Fruit fly (Drosophila melanogaster) whole organism, embryonic: ENCODE data around the gene CG13653.

ENCODE experiments used
- Bdp1 ChIP-seq: fragments of 200-800 bp; sonication (Bioruptor generic); optimal IDR thresholded peaks from 3 replicates; lab custom pipeline; 2016; ENCODE audit warnings: missing biosample characterization, missing genetic modification characterization
- Bgb ChIP-seq: fragments of 200-800 bp; sonication (Bioruptor generic); IDR thresholded peaks from 2 replicates; pipeline ENCODE4 v1.3.6; 2022; ENCODE audit warnings: missing biosample characterization, missing genetic modification characterization; ENCODE audit not compliant: partially characterized antibody
- CG11085 ChIP-seq: fragments of 200-800 bp; sonication (Bioruptor generic); IDR thresholded peaks from 2 replicates; pipeline ENCODE4 v1.3.6; 2022; ENCODE audit warnings: missing biosample characterization, missing genetic modification characterization
- CG14441 ChIP-seq: fragments of 200-800 bp; sonication (Bioruptor generic); IDR thresholded peaks from 2 replicates; pipeline ENCODE4 v1.3.6; 2022; ENCODE audit warnings: missing biosample characterization, missing genetic modification characterization
- CG14710 ChIP-seq: fragments of 200-800 bp; sonication (Bioruptor generic); optimal IDR thresholded peaks from 3 replicates; lab custom pipeline; 2019; ENCODE audit warnings: missing biosample characterization, mild to moderate bottlenecking, missing genetic modification characterization, moderate library complexity
- CG15073 ChIP-seq: fragments of 200-800 bp; sonication (Bioruptor generic); optimal IDR thresholded peaks from 2 replicates; lab custom pipeline; 2016; ENCODE audit warnings: missing biosample characterization, missing genetic modification characterization
- CG17829 ChIP-seq: fragments of 200-800 bp; optimal IDR thresholded peaks from 2 replicates; lab custom pipeline; 2019; ENCODE audit warnings: missing biosample characterization, mild to moderate bottlenecking, missing genetic modification characterization, moderate library complexity
- CG17912 ChIP-seq: fragments of 200-800 bp; sonication (Bioruptor generic); optimal IDR thresholded peaks from 2 replicates; lab custom pipeline; 2018; ENCODE audit warnings: missing biosample characterization, mild to moderate bottlenecking, missing genetic modification characterization
- CG18011 ChIP-seq: fragments of 200-800 bp; sonication (Bioruptor generic); optimal IDR thresholded peaks from 2 replicates; lab custom pipeline; 2017; ENCODE audit warnings: missing biosample characterization, missing genetic modification characterization, mild to moderate bottlenecking, moderate library complexity, missing genotype
- CG2129 ChIP-seq: fragments of 200-800 bp; sonication (Bioruptor generic); IDR thresholded peaks from 2 replicates; pipeline ENCODE4 v1.3.6; 2022; ENCODE audit warnings: missing biosample characterization, missing genetic modification characterization; ENCODE audit not compliant: partially characterized antibody
- CG2199 ChIP-seq: fragments of 200-800 bp; sonication (Bioruptor generic); IDR thresholded peaks from 3 replicates; pipeline ENCODE4 v1.3.6; 2022; ENCODE audit warnings: missing biosample characterization, missing genetic modification characterization
- CG31224 ChIP-seq: fragments of 200-800 bp; sonication (Bioruptor generic); IDR thresholded peaks from 2 replicates; pipeline ENCODE4 v1.3.6; 2022; ENCODE audit warnings: missing biosample characterization, missing genetic modification characterization
- CG3995 ChIP-seq: fragments of 200-800 bp; sonication (Bioruptor generic); optimal IDR thresholded peaks from 3 replicates; lab custom pipeline; 2016; ENCODE audit warnings: missing biosample characterization, missing genetic modification characterization
- CG4617 ChIP-seq: fragments of 200-800 bp; sonication (Bioruptor generic); optimal IDR thresholded peaks from 3 replicates; lab custom pipeline; 2016; ENCODE audit warnings: missing biosample characterization, missing genetic modification characterization, borderline replicate concordance
- CG6683 ChIP-seq: fragments of 200-800 bp; sonication (Bioruptor generic); optimal IDR thresholded peaks from 2 replicates; lab custom pipeline; 2017; ENCODE audit warnings: missing biosample characterization, mild to moderate bottlenecking, missing genetic modification characterization, missing genetic modification reagents
- CG6813 ChIP-seq: fragments of 200-800 bp; sonication (Bioruptor generic); optimal IDR thresholded peaks from 2 replicates; lab custom pipeline; 2017; ENCODE audit warnings: missing biosample characterization, missing genetic modification characterization, mild to moderate bottlenecking, moderate library complexity, missing genetic modification reagents
- CG7928 ChIP-seq: fragments of 200-800 bp; sonication (Bioruptor generic); optimal IDR thresholded peaks from 2 replicates; lab custom pipeline; 2017; ENCODE audit warnings: missing biosample characterization, mild to moderate bottlenecking, missing genetic modification characterization
- CG7987 ChIP-seq: fragments of 200-800 bp; sonication (Bioruptor generic); optimal IDR thresholded peaks from 2 replicates; lab custom pipeline; 2018; ENCODE audit warnings: missing biosample characterization, mild to moderate bottlenecking, missing genetic modification characterization, moderate library complexity
- CrebB ChIP-seq: fragments of 200-800 bp; sonication (Bioruptor generic); optimal IDR thresholded peaks from 3 replicates; lab custom pipeline; 2018; ENCODE audit warnings: missing biosample characterization, mild to moderate bottlenecking, missing genetic modification characterization
- Dad ChIP-seq: fragments of 200-800 bp; sonication (Bioruptor generic); optimal IDR thresholded peaks from 3 replicates; lab custom pipeline; 2016; ENCODE audit warnings: missing biosample characterization, missing genetic modification characterization
- E2f1 ChIP-seq: fragments of 200-800 bp; sonication (Bioruptor generic); IDR thresholded peaks from 2 replicates; pipeline ENCODE4 v1.3.6; 2022; ENCODE audit warnings: missing biosample characterization, missing genetic modification characterization
- Ets97D ChIP-seq: fragments of 200-800 bp; sonication (Bioruptor generic); optimal IDR thresholded peaks from 3 replicates; lab custom pipeline; 2016; ENCODE audit warnings: missing biosample characterization, missing genetic modification characterization
- Fer3 ChIP-seq: fragments of 200-800 bp; sonication (Bioruptor generic); optimal IDR thresholded peaks from 2 replicates; lab custom pipeline; 2018; ENCODE audit warnings: missing biosample characterization, mild to moderate bottlenecking, missing genetic modification characterization, moderate library complexity
- GATAe ChIP-seq: fragments of 200-800 bp; sonication (Bioruptor generic); conservative IDR thresholded peaks from 2 replicates; pipeline ENCODE4 v1.3.6; 2022; ENCODE audit warnings: missing biosample characterization, missing genetic modification characterization
- HLHmδ ChIP-seq: fragments of 200-800 bp; sonication (Bioruptor generic); optimal IDR thresholded peaks from 2 replicates; lab custom pipeline; 2018; ENCODE audit warnings: missing biosample characterization, mild to moderate bottlenecking, missing genetic modification characterization, moderate library complexity
- Hmx ChIP-seq: fragments of 200-800 bp; sonication (Bioruptor generic); optimal IDR thresholded peaks from 2 replicates; lab custom pipeline; 2016; ENCODE audit warnings: missing biosample characterization, missing genetic modification characterization
- Hsf ChIP-seq: fragments of 200-800 bp; sonication (Bioruptor generic); optimal IDR thresholded peaks from 3 replicates; lab custom pipeline; 2016; ENCODE audit warnings: missing biosample characterization, missing genetic modification characterization
- MESR4 ChIP-seq: fragments of 200-800 bp; sonication (Bioruptor generic); optimal IDR thresholded peaks from 2 replicates; lab custom pipeline; 2018; ENCODE audit warnings: missing biosample characterization, mild to moderate bottlenecking, missing genetic modification characterization, moderate library complexity
- Rfx ChIP-seq: fragments of 200-800 bp; sonication (Bioruptor generic); IDR thresholded peaks from 2 replicates; pipeline ENCODE4 v1.3.6; 2022; ENCODE audit warnings: missing biosample characterization, missing genetic modification characterization
- Vsx1 ChIP-seq: fragments of 200-800 bp; sonication (Bioruptor generic); optimal IDR thresholded peaks from 2 replicates; lab custom pipeline; 2017; ENCODE audit warnings: missing biosample characterization, mild to moderate bottlenecking, missing genetic modification characterization, missing genetic modification reagents
- ato ChIP-seq: fragments of 200-800 bp; sonication (Bioruptor generic); IDR thresholded peaks from 2 replicates; pipeline ENCODE4 v1.3.6; 2022; ENCODE audit warnings: missing biosample characterization, missing genetic modification characterization; ENCODE audit not compliant: partially characterized antibody
- chif ChIP-seq, 2 experiments: fragments of 200-800 bp; sonication (Bioruptor generic); optimal IDR thresholded peaks; 3 replicates each; lab custom pipeline; 2016; ENCODE audit warnings: missing biosample characterization in 2 of 2, missing genetic modification characterization in 2 of 2
- crp ChIP-seq, 2 experiments: fragments of 200-800 bp; sonication (Bioruptor generic); optimal IDR thresholded peaks; 2 replicates in 1 of 2; 3 replicates in 1 of 2; lab custom pipeline; 2017; ENCODE audit warnings: missing biosample characterization in 2 of 2, missing genetic modification characterization in 2 of 2, mild to moderate bottlenecking in 1 of 2, moderate library complexity in 1 of 2
- dan ChIP-seq: fragments of 200-800 bp; sonication (Bioruptor generic); IDR thresholded peaks from 2 replicates; pipeline ENCODE4 v1.3.6; 2022; ENCODE audit warnings: missing biosample characterization, missing genetic modification characterization
- dati ChIP-seq: fragments of 200-800 bp; sonication (Bioruptor generic); IDR thresholded peaks from 2 replicates; pipeline ENCODE4 v1.3.6; 2022; ENCODE audit warnings: missing biosample characterization, missing genetic modification characterization
- disco-r ChIP-seq: fragments of 200-800 bp; sonication (Bioruptor generic); optimal IDR thresholded peaks from 2 replicates; lab custom pipeline; 2016; ENCODE audit warnings: missing biosample characterization, missing genetic modification characterization
- ewg ChIP-seq: fragments of 200-800 bp; sonication (Bioruptor generic); optimal IDR thresholded peaks from 3 replicates; lab custom pipeline; 2017; ENCODE audit warnings: mild to moderate bottlenecking, missing biosample characterization, missing genetic modification reagents, missing genetic modification characterization
- eyg ChIP-seq: fragments of 200-800 bp; sonication (Bioruptor generic); optimal IDR thresholded peaks from 3 replicates; lab custom pipeline; 2016; ENCODE audit warnings: missing biosample characterization, missing genetic modification characterization
- fd64A ChIP-seq: fragments of 200-800 bp; sonication (Bioruptor generic); optimal IDR thresholded peaks from 3 replicates; lab custom pipeline; 2018; ENCODE audit warnings: missing biosample characterization, mild to moderate bottlenecking, missing genetic modification characterization
- gcm ChIP-seq: fragments of 200-800 bp; sonication (Bioruptor generic); optimal IDR thresholded peaks from 2 replicates; lab custom pipeline; 2019; ENCODE audit warnings: missing biosample characterization, mild to moderate bottlenecking, missing genetic modification characterization, moderate library complexity
- inv ChIP-seq: fragments of 200-800 bp; sonication (Bioruptor generic); IDR thresholded peaks from 2 replicates; pipeline ENCODE4 v1.3.6; 2022; ENCODE audit warnings: missing biosample characterization, missing genetic modification characterization; ENCODE audit not compliant: partially characterized antibody
- kay ChIP-seq: fragments of 200-800 bp; sonication (Bioruptor generic); optimal IDR thresholded peaks from 2 replicates; lab custom pipeline; 2016; ENCODE audit warnings: missing biosample characterization, missing genetic modification characterization
- luna ChIP-seq: fragments of 200-800 bp; sonication (Bioruptor generic); optimal IDR thresholded peaks from 2 replicates; lab custom pipeline; 2016; ENCODE audit warnings: missing biosample characterization, missing genetic modification characterization
- pan ChIP-seq, 4 experiments: fragments of >200 bp in 3 of 4; fragments of 200-800 bp in 1 of 4; sonication (Bioruptor generic) in 1 of 4; optimal IDR thresholded peaks in 3 of 4; IDR thresholded peaks in 1 of 4; 2 replicates each; pipeline versions ENCODE4 v1.3.6 to Lab custom; 2017 to 2022; ENCODE audit warnings: missing biosample characterization in 2 of 4, missing genetic modification characterization in 2 of 4, mixed read lengths in 1 of 4
- peb ChIP-seq: fragments of 200-800 bp; sonication (Bioruptor generic); IDR thresholded peaks from 2 replicates; pipeline ENCODE4 v1.3.6; 2022; ENCODE audit warnings: missing biosample characterization, missing genetic modification characterization
- salm ChIP-seq: fragments of 200-800 bp; sonication (Bioruptor generic); optimal IDR thresholded peaks from 2 replicates; lab custom pipeline; 2018; ENCODE audit warnings: missing biosample characterization, mild to moderate bottlenecking, missing genetic modification characterization
- sug ChIP-seq: fragments of 200-800 bp; optimal IDR thresholded peaks from 2 replicates; lab custom pipeline; 2019; ENCODE audit warnings: missing biosample characterization, mild to moderate bottlenecking, missing genetic modification characterization, moderate library complexity
- tin ChIP-seq: fragments of 200-800 bp; sonication (Bioruptor generic); optimal IDR thresholded peaks from 3 replicates; lab custom pipeline; 2016; ENCODE audit warnings: missing biosample characterization, missing genetic modification characterization
- wor ChIP-seq: fragments of 200-800 bp; sonication (Bioruptor generic); IDR thresholded peaks from 2 replicates; pipeline ENCODE4 v1.3.6; 2022; ENCODE audit warnings: missing biosample characterization, missing genetic modification characterization

CG13653 gene

dm6 chr3R:25193726-25194204, 1.6 kb upstream of the CG13653 start, which contains the start of gene lobo (continued):
- TF ChIP-seq Vsx1 (peak; percentile 34), CG2129 (no peak), E2f1 (GFP tag; lab: Robert Waterston, UW) (no peak), GATAe (GFP tag; lab: Robert Waterston, UW) (no peak), pan (optimal IDR thresholded peaks at IDR 0.05; lab: Kevin White, UChicago) (no peak), pan (GFP tag; optimal IDR thresholded peaks at IDR 0.05 in 1 of 2, IDR thresholded peaks at IDR 0.05 in 1 of 2) (no peak), ato (GFP tag; lab: Robert Waterston, UW) (no peak), disco-r (GFP tag; lab: Kevin White, UChicago) (peak; percentile 32), inv (no peak), Ets97D (GFP tag; lab: Kevin White, UChicago) (peak; percentile 98), luna (GFP tag; lab: Kevin White, UChicago) (peak; percentile 27), CG31224 (GFP tag; lab: Robert Waterston, UW) (peak; percentile 38; the same call in 1 of the 2 replicates), Bdp1 (GFP tag; lab: Kevin White, UChicago) (peak; percentile 14), dati (GFP tag; lab: Robert Waterston, UW) (no peak), CG3995 (GFP tag; lab: Kevin White, UChicago) (peak; percentile 39), Bgb (peak; percentile 64; the same call in 1 of the 2 replicates), CG11085 (GFP tag; lab: Robert Waterston, UW) (peak; percentile 81), eyg (GFP tag; lab: Kevin White, UChicago) (peak; percentile 71), CG7928 (peak; percentile 26), Hmx (GFP tag; lab: Kevin White, UChicago) (no peak), Hsf (GFP tag; lab: Kevin White, UChicago) (peak; percentile 72), gcm (GFP tag; lab: Kevin White, UChicago) (peak; percentile 30), CG15073 (GFP tag; lab: Kevin White, UChicago) (no peak), peb (no peak), CG17912 (GFP tag; lab: Kevin White, UChicago) (peak; percentile 67), CG14710 (tag; lab: Kevin White, UChicago) (peak; percentile 69), crp (GFP tag; optimal IDR thresholded peaks at IDR 0.05; lab: Kevin White, UChicago) (peak in 1 of 2 experiments; percentile 21), CG14441 (GFP tag; lab: Robert Waterston, UW) (peak; percentile 45), wor (GFP tag; lab: Robert Waterston, UW) (0 out of 2 replicates have a peak, but pooled peaks have one; percentile 21), dan (no peak), CG7987 (peak; percentile 69), sug (tag; lab: Kevin White, UChicago) (peak; percentile 68), ewg (GFP tag; lab: Kevin White, UChicago) (peak; percentile 61), Fer3 (peak; percentile 48), CG6813 (GFP tag; lab: Kevin White, UChicago) (peak; percentile 29), salm (no peak), CrebB (tag; lab: Kevin White, UChicago) (peak; percentile 73), CG17829 (tag; lab: Kevin White, UChicago) (peak; percentile 61), CG4617 (GFP tag; lab: Kevin White, UChicago) (peak; percentile 12), fd64A (GFP tag; lab: Kevin White, UChicago) (no peak), CG2199 (GFP tag; lab: Robert Waterston, UW) (peak; percentile 90), chif (GFP tag; optimal IDR thresholded peaks at IDR 0.05; lab: Kevin White, UChicago) (peak; percentile 56 to 69), HLHmδ (GFP tag; lab: Kevin White, UChicago) (no peak), Rfx (peak; percentile 78), CG18011 (GFP tag; lab: Kevin White, UChicago) (peak; percentile 95), kay (GFP tag; lab: Kevin White, UChicago) (peak; percentile 9), Dad (peak; percentile 30), CG6683 (GFP tag; lab: Kevin White, UChicago) (peak; percentile 67), tin (GFP tag; lab: Kevin White, UChicago) (peak; percentile 14), MESR4 (GFP tag; lab: Kevin White, UChicago) (no peak)
